Worm (Caenorhabditis elegans) whole organism, mixed stage, embryonic: Measurements from ENCODE around the gene lin-13.

Experiments
- M03D4.4 ChIP-seq: sonication (generic microtip); optimal IDR thresholded peaks from 2 replicates; lab custom pipeline; 2017; ENCODE audit warnings: mild to moderate bottlenecking, missing genetic modification characterization, missing compliant biosample characterization
- bed-3 ChIP-seq: fragments of 200-800 bp; sonication (Bioruptor generic); optimal IDR thresholded peaks from 3 replicates; lab custom pipeline; 2018; ENCODE audit warnings: mild to moderate bottlenecking, missing genetic modification characterization, moderate library complexity, missing compliant biosample characterization
- blmp-1 ChIP-seq: fragments of 150-350 bp; optimal IDR thresholded peaks from 2 replicates; lab custom pipeline; 2014; ENCODE audit warnings: missing biosample characterization, missing genetic modification characterization
- ceh-39 ChIP-seq: fragments of 150-350 bp; optimal IDR thresholded peaks from 2 replicates; lab custom pipeline; 2014; ENCODE audit warnings: missing biosample characterization, missing genetic modification characterization
- ceh-43 ChIP-seq: fragments of 200-800 bp; sonication (Bioruptor generic); optimal IDR thresholded peaks from 2 replicates; lab custom pipeline; 2018; ENCODE audit warnings: mild to moderate bottlenecking, missing genetic modification characterization, moderate library complexity, missing compliant biosample characterization
- ceh-83 ChIP-seq: fragments of 200-800 bp; sonication (Bioruptor generic); optimal IDR thresholded peaks from 2 replicates; lab custom pipeline; 2018; ENCODE audit warnings: mild to moderate bottlenecking, missing genetic modification characterization, missing compliant biosample characterization
- ces-1 ChIP-seq: fragments of 150-350 bp; optimal IDR thresholded peaks from 2 replicates; lab custom pipeline; 2014; ENCODE audit warnings: missing biosample characterization, missing genetic modification reagents, missing genetic modification characterization
- cnd-1 ChIP-seq: fragments of 200-800 bp; sonication (Bioruptor generic); optimal IDR thresholded peaks from 2 replicates; lab custom pipeline; 2018; ENCODE audit warnings: mild to moderate bottlenecking, missing genetic modification characterization, missing compliant biosample characterization
- drap-1 ChIP-seq: fragments of 200-800 bp; sonication (Bioruptor generic); optimal IDR thresholded peaks from 3 replicates; lab custom pipeline; 2018; ENCODE audit warnings: mild to moderate bottlenecking, missing genetic modification characterization, missing compliant biosample characterization
- elt-1 ChIP-seq: sonication (generic microtip); optimal IDR thresholded peaks from 2 replicates; lab custom pipeline; 2017; ENCODE audit warnings: missing genetic modification characterization, mild to moderate bottlenecking, missing compliant biosample characterization, antibody characterized with exemption, moderate library complexity, borderline replicate concordance; ENCODE audit not compliant: insufficient read depth
- elt-3 ChIP-seq: fragments of 150-350 bp; optimal IDR thresholded peaks from 2 replicates; lab custom pipeline; 2014; ENCODE audit warnings: missing biosample characterization, missing genetic modification characterization
- flh-1 ChIP-seq: fragments of 200-800 bp; sonication (Bioruptor generic); optimal IDR thresholded peaks from 2 replicates; lab custom pipeline; 2018; ENCODE audit warnings: mild to moderate bottlenecking, missing genetic modification characterization, moderate library complexity, missing compliant biosample characterization
- ham-2 ChIP-seq: fragments of 200-800 bp; sonication (Bioruptor generic); optimal IDR thresholded peaks from 2 replicates; lab custom pipeline; 2018; ENCODE audit warnings: mild to moderate bottlenecking, missing genetic modification characterization, missing compliant biosample characterization
- hlh-1 ChIP-seq: fragments of 150-350 bp; optimal IDR thresholded peaks from 2 replicates; lab custom pipeline; 2014; ENCODE audit warnings: missing biosample characterization, missing genetic modification reagents, missing genetic modification characterization
- lin-13 ChIP-seq: fragments of 150-350 bp; optimal IDR thresholded peaks from 2 replicates; lab custom pipeline; 2014; ENCODE audit warnings: missing biosample characterization, missing genetic modification characterization
- lin-32 ChIP-seq: fragments of 200-800 bp; sonication (Bioruptor generic); optimal IDR thresholded peaks from 2 replicates; lab custom pipeline; 2018; ENCODE audit warnings: mild to moderate bottlenecking, missing genetic modification characterization, missing compliant biosample characterization
- lsy-2 ChIP-seq: fragments of 150-350 bp; optimal IDR thresholded peaks from 2 replicates; lab custom pipeline; 2014; ENCODE audit warnings: missing biosample characterization, missing genetic modification characterization
- mab-5 ChIP-seq: fragments of 150-350 bp; optimal IDR thresholded peaks from 2 replicates; lab custom pipeline; 2014; ENCODE audit warnings: missing biosample characterization, missing genetic modification characterization
- mep-1 ChIP-seq: fragments of 150-350 bp; optimal IDR thresholded peaks from 2 replicates; lab custom pipeline; 2017; ENCODE audit warnings: missing biosample characterization, missing genetic modification reagents, missing genetic modification characterization, inconsistent platforms
- mls-2 ChIP-seq: sonication (generic microtip); optimal IDR thresholded peaks from 2 replicates; lab custom pipeline; 2016; ENCODE audit warnings: mild to moderate bottlenecking, missing genetic modification characterization, moderate library complexity, missing compliant biosample characterization
- nhr-12 ChIP-seq: fragments of 150-350 bp; optimal IDR thresholded peaks from 2 replicates; lab custom pipeline; 2014; ENCODE audit warnings: missing biosample characterization, missing genetic modification characterization
- nhr-2 ChIP-seq: fragments of 150-350 bp; optimal IDR thresholded peaks from 2 replicates; lab custom pipeline; 2014; ENCODE audit warnings: missing biosample characterization, missing genetic modification characterization
- nhr-237 ChIP-seq: fragments of 150-350 bp; optimal IDR thresholded peaks from 2 replicates; lab custom pipeline; 2014; ENCODE audit warnings: missing biosample characterization, missing genetic modification characterization
- nhr-28 ChIP-seq: fragments of 150-350 bp; optimal IDR thresholded peaks from 2 replicates; lab custom pipeline; 2014; ENCODE audit warnings: missing biosample characterization, missing genetic modification characterization
- nhr-76 ChIP-seq: sonication (generic microtip); optimal IDR thresholded peaks from 2 replicates; lab custom pipeline; 2017; ENCODE audit warnings: missing biosample characterization, missing genetic modification characterization
- pha-4 ChIP-seq: fragments of 150-350 bp; optimal IDR thresholded peaks from 2 replicates; lab custom pipeline; 2018; ENCODE audit warnings: missing biosample characterization, missing genetic modification reagents, missing genetic modification characterization
- sem-2 ChIP-seq: fragments of 200-800 bp; sonication (Bioruptor generic); optimal IDR thresholded peaks from 2 replicates; lab custom pipeline; 2018; ENCODE audit warnings: mild to moderate bottlenecking, missing genetic modification characterization, missing compliant biosample characterization
- snpc-4 ChIP-seq: fragments of 150-350 bp; optimal IDR thresholded peaks from 2 replicates; lab custom pipeline; 2014; ENCODE audit warnings: missing biosample characterization, missing genetic modification characterization
- sptf-1 ChIP-seq: sonication (generic microtip); optimal IDR thresholded peaks from 2 replicates; lab custom pipeline; 2017; ENCODE audit warnings: mild to moderate bottlenecking, missing genetic modification characterization, moderate library complexity, missing compliant biosample characterization
- tbx-8 ChIP-seq: fragments of 200-800 bp; sonication (Bioruptor generic); optimal IDR thresholded peaks from 2 replicates; lab custom pipeline; 2018; ENCODE audit warnings: mild to moderate bottlenecking, missing genetic modification characterization, moderate library complexity, missing compliant biosample characterization
- unc-120 ChIP-seq: sonication (generic microtip); optimal IDR thresholded peaks from 2 replicates; lab custom pipeline; 2017; ENCODE audit warnings: missing genetic modification characterization, missing compliant biosample characterization; ENCODE audit not compliant: poor library complexity, severe bottlenecking
- unc-39 ChIP-seq: fragments of 150-350 bp; optimal IDR thresholded peaks from 2 replicates; lab custom pipeline; 2014; ENCODE audit warnings: missing biosample characterization, missing genetic modification characterization
- unc-62 ChIP-seq: fragments of 150-350 bp; optimal IDR thresholded peaks from 2 replicates; lab custom pipeline; 2014; ENCODE audit warnings: missing biosample characterization, missing genetic modification reagents, missing genetic modification characterization
- zip-8 ChIP-seq: fragments of 150-350 bp; optimal IDR thresholded peaks from 2 replicates; lab custom pipeline; 2014; ENCODE audit warnings: missing biosample characterization, missing genetic modification characterization
- ztf-11 ChIP-seq: fragments of 150-350 bp; optimal IDR thresholded peaks from 2 replicates; lab custom pipeline; 2014; ENCODE audit warnings: missing biosample characterization, missing genetic modification characterization

Gene lin-13

DNA sequence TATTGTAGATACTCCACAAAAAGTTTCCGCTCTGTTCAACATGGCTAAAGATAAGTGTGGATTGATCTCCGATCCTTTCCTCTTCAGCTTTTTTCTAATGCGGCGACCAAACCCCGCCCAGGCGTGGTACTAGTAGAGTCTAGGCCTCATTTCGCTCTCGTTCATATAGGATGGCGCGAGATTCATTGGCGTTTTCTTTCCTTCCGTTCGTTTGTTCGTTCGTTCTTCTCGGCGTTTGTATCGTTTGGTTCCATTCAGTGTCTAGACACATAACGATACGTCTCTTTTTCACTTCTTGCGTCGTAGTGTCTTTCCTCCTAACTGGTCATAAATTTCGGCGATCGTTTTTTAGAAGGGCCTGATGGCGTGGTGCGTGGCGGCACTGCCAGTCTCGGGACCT, 19.8 kb upstream of the lin-13 start:
- TF ChIP-seq drap-1 (no peak), unc-39 (tag; lab: Kevin White, UChicago) (no peak), nhr-28 (tag; lab: Kevin White, UChicago) (no peak), M03D4.4 (tag; lab: Kevin White, UChicago) (no peak), elt-3 (no peak), cnd-1 (tag; lab: Kevin White, UChicago) (no peak), snpc-4 (tag; lab: Kevin White, UChicago) (no peak), zip-8 (tag; lab: Kevin White, UChicago) (no peak), nhr-76 (tag; lab: Kevin White, UChicago) (no peak), nhr-12 (no peak), hlh-1 (tag; lab: Kevin White, UChicago) (no peak), ham-2 (no peak), ceh-83 (no peak), flh-1 (GFP tag; lab: Kevin White, UChicago) (no peak), lin-13 (tag; lab: Kevin White, UChicago) (no peak), sem-2 (GFP tag; lab: Kevin White, UChicago) (no peak), pha-4 (tag; lab: Kevin White, UChicago) (no peak)

DNA sequence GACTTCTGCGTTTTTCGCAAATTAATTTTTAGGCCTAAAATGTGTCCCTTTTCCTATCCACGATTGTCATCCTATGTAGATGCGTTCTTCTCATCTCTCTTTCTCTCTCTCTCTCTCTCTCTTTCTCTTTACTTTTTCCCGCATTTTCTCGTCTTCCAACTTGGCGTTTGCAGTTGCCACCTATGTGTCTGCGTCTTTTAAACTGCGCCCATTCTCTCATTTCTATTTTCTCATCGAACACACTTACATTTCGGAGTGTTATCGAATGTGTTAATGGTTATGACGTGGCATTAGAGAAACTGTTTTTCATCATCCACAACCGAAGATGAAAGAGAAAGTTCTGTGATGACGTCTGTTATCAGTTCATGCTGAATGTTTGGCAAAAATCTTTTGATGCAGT, 19.2 kb upstream of the lin-13 start:
- peak; percentile 67 for TF ChIP-seq hlh-1 (tag; lab: Kevin White, UChicago)
- TF ChIP-seq flh-1 (GFP tag; lab: Kevin White, UChicago), result no peak
- no peak for TF ChIP-seq mep-1 (tag; lab: Kevin White, UChicago)
- TF ChIP-seq blmp-1 (tag; lab: Kevin White, UChicago), result peak; percentile 38
- TF ChIP-seq drap-1, result no peak
- TF ChIP-seq lin-32 (GFP tag; lab: Kevin White, UChicago), result no peak
- TF ChIP-seq mab-5 (tag; lab: Kevin White, UChicago), result no peak
- no peak for TF ChIP-seq tbx-8 (GFP tag; lab: Kevin White, UChicago)
- no peak for TF ChIP-seq ceh-43
- peak; percentile 33 for TF ChIP-seq M03D4.4 (tag; lab: Kevin White, UChicago)
- no peak for TF ChIP-seq nhr-12
- no peak for TF ChIP-seq ztf-11 (tag; lab: Kevin White, UChicago)
- no peak for TF ChIP-seq ceh-39
- TF ChIP-seq elt-1 (tag; lab: Kevin White, UChicago), result no peak
- TF ChIP-seq bed-3 (GFP tag; lab: Kevin White, UChicago), result no peak
- TF ChIP-seq nhr-76 (tag; lab: Kevin White, UChicago), result no peak
- TF ChIP-seq unc-62 (GFP tag; lab: Kevin White, UChicago), result peak; percentile 47
- TF ChIP-seq sptf-1 (tag; lab: Kevin White, UChicago), result no peak
- TF ChIP-seq elt-3, result no peak
- TF ChIP-seq unc-120 (tag; lab: Kevin White, UChicago), result peak; percentile 74
- no peak for TF ChIP-seq nhr-2 (tag; lab: Kevin White, UChicago)
- TF ChIP-seq ceh-83, result no peak
- no peak for TF ChIP-seq snpc-4 (tag; lab: Kevin White, UChicago)
- TF ChIP-seq sem-2 (GFP tag; lab: Kevin White, UChicago), result no peak
- TF ChIP-seq nhr-237 (tag; lab: Kevin White, UChicago), result no peak
- no peak for TF ChIP-seq mls-2 (tag; lab: Kevin White, UChicago)
- no peak for TF ChIP-seq ham-2
- TF ChIP-seq pha-4 (tag; lab: Kevin White, UChicago), result peak; percentile 49
- no peak for TF ChIP-seq lsy-2 (tag; lab: Kevin White, UChicago)
- no peak for TF ChIP-seq nhr-28 (tag; lab: Kevin White, UChicago)
- TF ChIP-seq ces-1 (GFP tag; lab: Kevin White, UChicago), result no peak
- no peak for TF ChIP-seq unc-39 (tag; lab: Kevin White, UChicago)
- TF ChIP-seq lin-13 (tag; lab: Kevin White, UChicago), result no peak
- TF ChIP-seq cnd-1 (tag; lab: Kevin White, UChicago), result no peak
- no peak for TF ChIP-seq zip-8 (tag; lab: Kevin White, UChicago)
- TF ChIP-seq, all 35 proteins: peak for 6

DNA sequence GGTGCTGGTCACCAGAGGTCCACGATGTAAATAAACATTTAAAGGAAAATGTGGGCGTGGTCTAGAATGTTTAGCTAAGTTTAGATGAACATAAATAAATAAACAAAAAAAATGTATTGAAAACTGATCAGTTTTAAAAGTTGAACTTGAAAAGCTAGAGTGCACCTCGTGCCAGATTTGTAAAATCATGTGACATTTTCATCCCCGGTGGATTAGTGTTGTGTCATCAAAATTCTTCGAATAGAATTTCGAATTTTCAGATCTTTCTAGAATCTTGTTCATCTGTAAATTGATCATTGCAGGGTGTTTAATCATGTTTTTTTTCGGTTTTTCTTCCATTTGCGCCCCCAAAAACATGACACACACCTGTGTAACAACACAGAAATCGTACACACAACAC, 17.2 kb upstream of the lin-13 start:
- TF ChIP-seq mls-2 (tag; lab: Kevin White, UChicago) (no peak), nhr-2 (tag; lab: Kevin White, UChicago) (no peak), sem-2 (GFP tag; lab: Kevin White, UChicago) (no peak), mab-5 (tag; lab: Kevin White, UChicago) (no peak), ztf-11 (tag; lab: Kevin White, UChicago) (no peak), snpc-4 (tag; lab: Kevin White, UChicago) (no peak), ces-1 (GFP tag; lab: Kevin White, UChicago) (no peak), cnd-1 (tag; lab: Kevin White, UChicago) (no peak), unc-39 (tag; lab: Kevin White, UChicago) (no peak), zip-8 (tag; lab: Kevin White, UChicago) (no peak), elt-1 (tag; lab: Kevin White, UChicago) (no peak)
